Worm (Caenorhabditis elegans): ENCODE results near the gene tomm-7.

DNA sequence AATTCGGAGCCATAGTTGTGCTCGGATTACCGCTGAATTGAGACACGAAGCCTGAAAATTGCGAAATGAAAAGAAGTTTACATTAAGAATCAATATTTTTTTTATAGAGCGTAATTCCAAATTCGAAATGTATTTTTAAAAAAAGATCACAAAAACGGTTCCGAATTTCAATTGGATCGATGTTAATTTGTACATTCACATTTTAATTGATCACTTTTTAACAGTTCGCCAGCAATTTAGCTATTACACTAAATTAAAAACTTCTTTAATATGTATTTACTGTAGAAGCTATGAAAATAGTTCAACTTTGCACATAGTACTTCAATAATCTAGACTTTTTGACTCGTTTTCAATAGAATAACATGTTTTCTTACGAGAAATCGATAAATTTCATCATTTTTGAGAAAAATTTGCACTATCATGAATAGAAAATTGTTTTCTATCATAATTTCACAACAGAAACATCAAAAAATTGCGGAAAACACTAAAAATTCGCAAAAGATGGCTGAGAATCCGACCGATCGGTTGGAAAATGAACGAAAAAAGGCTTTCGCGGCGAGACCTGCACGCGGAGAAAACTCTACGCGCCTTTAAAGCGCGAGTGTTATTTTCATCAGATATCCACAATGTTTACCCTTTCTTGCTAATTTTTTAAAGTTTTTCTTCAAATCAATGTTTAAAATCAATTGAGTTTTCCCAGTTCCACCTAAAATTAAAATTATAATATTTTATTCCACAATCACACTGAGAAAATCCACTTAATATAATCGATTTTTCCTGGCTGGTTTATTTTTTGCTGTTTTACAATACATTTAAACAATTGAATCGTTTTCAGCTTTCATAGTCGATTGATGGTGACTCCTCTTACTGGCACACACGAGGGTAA is 30.6 kb upstream of the tomm-7 start, which contains the start of the genes egl-45 and kcmf-1:
- TF ChIP-seq hlh-6 (tag; optimal IDR thresholded peaks at IDR 0.05) (no peak), nhr-11 (tag; optimal IDR thresholded peaks at IDR 0.05) (no peak), C38D4.7 (GFP tag; optimal IDR thresholded peaks at IDR 0.05) (no peak), ama-1 (optimal IDR thresholded peaks at IDR 0.05) (no peak), sox-4 (tag; optimal IDR thresholded peaks at IDR 0.05) (no peak), npax-4 (tag; optimal IDR thresholded peaks at IDR 0.05) (no peak), ahr-1 (tag; optimal IDR thresholded peaks at IDR 0.05) (no peak), pha-4 (tag; optimal IDR thresholded peaks at IDR 0.05) (no peak), ref-2 (tag; optimal IDR thresholded peaks at IDR 0.05) (no peak), mec-3 (tag; optimal IDR thresholded peaks at IDR 0.05; ENCODE audit: borderline replicate concordance) (no peak), K02D7.2 (tag; optimal IDR thresholded peaks at IDR 0.05) (no peak), elt-2 (tag; optimal IDR thresholded peaks at IDR 0.05) (no peak), ttx-3 (tag; optimal IDR thresholded peaks at IDR 0.05) (no peak)
